Worm (Caenorhabditis elegans) whole organism, L3 larva: ENCODE measurements around the gene F35F11.2.

Experiments used
- ceh-82 ChIP-seq: fragments of 150-350 bp; optimal IDR thresholded peaks from 2 replicates; lab custom pipeline; 2014; ENCODE audit warnings: missing biosample characterization, missing genetic modification characterization
- elt-2 ChIP-seq: sonication (generic microtip); optimal IDR thresholded peaks from 2 replicates; lab custom pipeline; 2016; ENCODE audit warnings: missing genetic modification reagents, mild to moderate bottlenecking, missing genetic modification characterization, missing compliant biosample characterization
- snpc-4 ChIP-seq: fragments of 150-350 bp; optimal IDR thresholded peaks from 2 replicates; lab custom pipeline; 2014; ENCODE audit warnings: missing biosample characterization, missing genetic modification characterization

- TF ChIP-seq elt-2 (tag; lab: Kevin White, UChicago): no peak
- no peak for TF ChIP-seq ceh-82 (tag; lab: Kevin White, UChicago)
- no peak for TF ChIP-seq snpc-4
These were observed 12.2 kb downstream of the F35F11.2 start for ce11 chrIV:4052274-4052673.
